Fruit fly (Drosophila melanogaster) ovary, adult (tissue): Measurements from ENCODE around the gene CG4645.

Experiments
- CG17801 ChIP-seq: fragments of 200-800 bp; optimal IDR thresholded peaks from 2 replicates; lab custom pipeline; 2019; ENCODE audit warnings: missing biosample characterization, mild to moderate bottlenecking, missing genetic modification characterization, moderate library complexity; ENCODE audit not compliant: partially characterized antibody

Gene CG4645

dm6 chrX:12909577-12910426, at the start of gene CG4645, which contains the start of gene Brms1:
CG4645 (plus strand) TSS chrX:12909953.
Brms1 (minus strand) TSS chrX:12909622.
- TF ChIP-seq CG17801 (GFP tag; lab: Kevin White, UChicago): peak; percentile 31

dm6 chrX:12868605-12869004, 41.1 kb upstream of the CG4645 start:
- no peak for TF ChIP-seq CG17801 (GFP tag; lab: Kevin White, UChicago)

dm6 chrX:12869850-12870249, 39.9 kb upstream of the CG4645 start:
- TF ChIP-seq CG17801 (GFP tag; lab: Kevin White, UChicago): no peak

dm6 chrX:12886543-12886942, 23.2 kb upstream of the CG4645 start:
- no peak for TF ChIP-seq CG17801 (GFP tag; lab: Kevin White, UChicago)

dm6 chrX:12887549-12887948, 22.2 kb upstream of the CG4645 start:
- no peak for TF ChIP-seq CG17801 (GFP tag; lab: Kevin White, UChicago)

dm6 chrX:12889075-12889474, 20.7 kb upstream of the CG4645 start:
- no peak for TF ChIP-seq CG17801 (GFP tag; lab: Kevin White, UChicago)

dm6 chrX:12890166-12890825, 19.5 kb upstream of the CG4645 start:
- TF ChIP-seq CG17801 (GFP tag; lab: Kevin White, UChicago): no peak

- no peak for TF ChIP-seq CG17801 (GFP tag; lab: Kevin White, UChicago)
These were observed 19.0 kb upstream of the CG4645 start for dm6 chrX:12890826-12891175.

- TF ChIP-seq CG17801 (GFP tag; lab: Kevin White, UChicago): no peak
These were observed 18.2 kb upstream of the CG4645 start for dm6 chrX:12891322-12892159.

dm6 chrX:12893969-12894368, 15.8 kb upstream of the CG4645 start:
- TF ChIP-seq CG17801 (GFP tag; lab: Kevin White, UChicago): no peak

dm6 chrX:12895114-12895723, 14.5 kb upstream of the CG4645 start:
- no peak for TF ChIP-seq CG17801 (GFP tag; lab: Kevin White, UChicago)

dm6 chrX:12896393-12896792, 13.4 kb upstream of the CG4645 start:
- no peak for TF ChIP-seq CG17801 (GFP tag; lab: Kevin White, UChicago)

- TF ChIP-seq CG17801 (GFP tag; lab: Kevin White, UChicago): no peak
These were observed 12.6 kb upstream of the CG4645 start, which contains the start of gene Pde9 for dm6 chrX:12897150-12897549. Pde9 (minus strand) TSS chrX:12897327.

- TF ChIP-seq CG17801 (GFP tag; lab: Kevin White, UChicago): no peak
These were observed 11.2 kb upstream of the CG4645 start, which contains the start of gene CG32650 for dm6 chrX:12898569-12898968. CG32650 (minus strand) TSS chrX:12898669.
